Worm (Caenorhabditis elegans) whole organism, early embryonic: Measurements from ENCODE around the gene gst-9.

Experiments
- aly-1 ChIP-seq: sonication (generic microtip); optimal IDR thresholded peaks from 2 replicates; lab custom pipeline; 2016; ENCODE audit warnings: missing genetic modification characterization, missing compliant biosample characterization
- ama-1 ChIP-seq: fragments of 150-350 bp; optimal IDR thresholded peaks from 2 replicates; lab custom pipeline; 2014
- ceh-36 ChIP-seq: sonication (generic microtip); optimal IDR thresholded peaks from 2 replicates; lab custom pipeline; 2016; ENCODE audit warnings: missing genetic modification characterization, inconsistent platforms, missing compliant biosample characterization
- ets-7 ChIP-seq: sonication (generic microtip); optimal IDR thresholded peaks from 2 replicates; lab custom pipeline; 2016; ENCODE audit warnings: missing genotype, missing genetic modification characterization, missing compliant biosample characterization
- scrt-1 ChIP-seq: fragments of 200-800 bp; sonication (Bioruptor generic); IDR thresholded peaks from 2 replicates; pipeline ENCODE4 v1.3.6; 2022; ENCODE audit warnings: missing genetic modification characterization, missing compliant biosample characterization
- tbx-37 ChIP-seq: fragments of 200-800 bp; sonication (Bioruptor generic); conservative IDR thresholded peaks from 2 replicates; pipeline ENCODE4 v1.3.6; 2022; ENCODE audit warnings: missing genetic modification reagents, missing genetic modification characterization, missing compliant biosample characterization

ce11 chrII:4935518-4935917 is 44.1 kb downstream of the gst-9 start, which contains the start of gene ZK546.5:
- no peak for TF ChIP-seq ets-7
- TF ChIP-seq ceh-36 (tag; lab: Kevin White, UChicago), result no peak
- no peak for TF ChIP-seq aly-1 (tag; lab: Kevin White, UChicago)
- no peak for TF ChIP-seq scrt-1 (GFP tag; lab: Robert Waterston, UW)
- no peak for TF ChIP-seq ama-1
- TF ChIP-seq tbx-37 (GFP tag; lab: Robert Waterston, UW), result no peak
